Fruit fly (Drosophila melanogaster): ENCODE data around the gene CG11594.

dm6 chr3L:3978762-3979516, 46.9 kb downstream of the CG11594 start:
- TF ChIP-seq CG16815 (GFP tag; optimal IDR thresholded peaks at IDR 0.05) (no peak), HLH54F (GFP tag; optimal IDR thresholded peaks at IDR 0.05) (no peak), TFAM (GFP tag; optimal IDR thresholded peaks at IDR 0.05) (no peak), mam (GFP tag; optimal IDR thresholded peaks at IDR 0.05) (no peak)

All from whole organism, embryonic.